Fruit fly (Drosophila melanogaster) whole organism, embryonic: ENCODE data around the gene CG8560.

Source experiments
- Atf6 ChIP-seq: fragments of 200-800 bp; sonication (Bioruptor generic); IDR thresholded peaks from 2 replicates; pipeline ENCODE4 v1.3.6; 2022; ENCODE audit warnings: missing biosample characterization, missing genetic modification characterization
- CG1024 ChIP-seq: fragments of 200-800 bp; sonication (Bioruptor generic); IDR thresholded peaks from 2 replicates; pipeline ENCODE4 v1.3.6; 2022; ENCODE audit warnings: missing biosample characterization, missing genetic modification characterization
- CG10267 ChIP-seq: fragments of 200-800 bp; sonication (Bioruptor generic); optimal IDR thresholded peaks from 2 replicates; lab custom pipeline; 2018; ENCODE audit warnings: missing biosample characterization, mild to moderate bottlenecking, missing genetic modification characterization, moderate library complexity
- CG11504 ChIP-seq: fragments of 200-800 bp; sonication (Bioruptor generic); optimal IDR thresholded peaks from 3 replicates; lab custom pipeline; 2019; ENCODE audit warnings: missing biosample characterization, mild to moderate bottlenecking, missing genetic modification characterization, moderate library complexity
- CG11723 ChIP-seq: fragments of 200-800 bp; sonication (Bioruptor generic); optimal IDR thresholded peaks from 2 replicates; lab custom pipeline; 2017; ENCODE audit warnings: missing biosample characterization, mild to moderate bottlenecking, missing genetic modification characterization
- CG12769 ChIP-seq: fragments of 200-800 bp; sonication (Bioruptor generic); optimal IDR thresholded peaks from 2 replicates; lab custom pipeline; 2019; ENCODE audit warnings: missing biosample characterization, mild to moderate bottlenecking, missing genetic modification characterization, moderate library complexity
- CG13894 ChIP-seq: fragments of 200-800 bp; sonication (Bioruptor generic); optimal IDR thresholded peaks from 3 replicates; lab custom pipeline; 2018; ENCODE audit warnings: missing biosample characterization, mild to moderate bottlenecking, missing genetic modification characterization, moderate library complexity
- CG14441 ChIP-seq: fragments of 200-800 bp; sonication (Bioruptor generic); IDR thresholded peaks from 2 replicates; pipeline ENCODE4 v1.3.6; 2022; ENCODE audit warnings: missing biosample characterization, missing genetic modification characterization
- CG15479 ChIP-seq: fragments of 200-800 bp; sonication (Bioruptor generic); optimal IDR thresholded peaks from 3 replicates; lab custom pipeline; 2019; ENCODE audit warnings: missing biosample characterization, mild to moderate bottlenecking, missing genetic modification characterization, moderate library complexity
- CG1603 ChIP-seq: fragments of 200-800 bp; sonication (Bioruptor generic); optimal IDR thresholded peaks from 2 replicates; lab custom pipeline; 2019; ENCODE audit warnings: missing biosample characterization, mild to moderate bottlenecking, missing genetic modification characterization, moderate library complexity
- CG17328 ChIP-seq: fragments of 200-800 bp; sonication (Bioruptor generic); IDR thresholded peaks from 2 replicates; pipeline ENCODE4 v1.3.6; 2022; ENCODE audit warnings: missing biosample characterization, missing genetic modification characterization
- CG2199 ChIP-seq: fragments of 200-800 bp; sonication (Bioruptor generic); IDR thresholded peaks from 3 replicates; pipeline ENCODE4 v1.3.6; 2022; ENCODE audit warnings: missing biosample characterization, missing genetic modification characterization
- CG2678 ChIP-seq: fragments of 200-800 bp; sonication (Bioruptor generic); optimal IDR thresholded peaks from 3 replicates; lab custom pipeline; 2019; ENCODE audit warnings: missing biosample characterization, mild to moderate bottlenecking, missing genetic modification characterization, moderate library complexity
- CG3281 ChIP-seq: fragments of 200-800 bp; sonication (Bioruptor generic); optimal IDR thresholded peaks from 3 replicates; lab custom pipeline; 2017; ENCODE audit warnings: missing biosample characterization, mild to moderate bottlenecking, missing genetic modification characterization
- CG34224 ChIP-seq: fragments of 200-800 bp; sonication (Bioruptor generic); IDR thresholded peaks from 3 replicates; pipeline ENCODE4 v1.3.6; 2022; ENCODE audit warnings: missing biosample characterization, missing genetic modification characterization; ENCODE audit not compliant: partially characterized antibody
- CG6654 ChIP-seq: fragments of 200-800 bp; sonication (Bioruptor generic); optimal IDR thresholded peaks from 2 replicates; lab custom pipeline; 2017; ENCODE audit warnings: missing biosample characterization, mild to moderate bottlenecking, missing genetic modification characterization
- CG6689 ChIP-seq: fragments of 200-800 bp; sonication (Bioruptor generic); IDR thresholded peaks from 2 replicates; pipeline ENCODE4 v1.3.6; 2022; ENCODE audit warnings: missing biosample characterization, missing genetic modification characterization
- CG8281 ChIP-seq: fragments of 200-800 bp; sonication (Bioruptor generic); optimal IDR thresholded peaks from 2 replicates; lab custom pipeline; 2018; ENCODE audit warnings: missing biosample characterization, mild to moderate bottlenecking, missing genetic modification characterization, moderate library complexity
- CG9932 ChIP-seq: fragments of 200-800 bp; sonication (Bioruptor generic); IDR thresholded peaks from 2 replicates; pipeline ENCODE4 v1.3.6; 2022; ENCODE audit warnings: missing biosample characterization, missing genetic modification characterization
- D19A ChIP-seq: fragments of 200-800 bp; optimal IDR thresholded peaks from 3 replicates; lab custom pipeline; 2019; ENCODE audit warnings: missing biosample characterization, mild to moderate bottlenecking, missing genetic modification characterization, moderate library complexity
- Dip3 ChIP-seq: fragments of 200-800 bp; sonication (Bioruptor generic); optimal IDR thresholded peaks from 3 replicates; lab custom pipeline; 2016; ENCODE audit warnings: missing biosample characterization, missing genetic modification characterization
- Gug ChIP-seq: fragments of 200-800 bp; sonication (Bioruptor generic); IDR thresholded peaks from 4 replicates; pipeline ENCODE4 v1.3.6; 2022; ENCODE audit warnings: missing biosample characterization, missing genetic modification characterization
- Meics ChIP-seq: fragments of 200-800 bp; sonication (Bioruptor generic); optimal IDR thresholded peaks from 2 replicates; lab custom pipeline; 2017; ENCODE audit warnings: missing biosample characterization, mild to moderate bottlenecking, missing genetic modification characterization
- Oli ChIP-seq: fragments of 200-800 bp; sonication (Bioruptor generic); optimal IDR thresholded peaks from 2 replicates; lab custom pipeline; 2018; ENCODE audit warnings: missing biosample characterization, mild to moderate bottlenecking, missing genetic modification characterization, moderate library complexity
- Opbp ChIP-seq: fragments of 200-800 bp; sonication (Bioruptor generic); IDR thresholded peaks from 3 replicates; pipeline ENCODE4 v1.3.6; 2022; ENCODE audit warnings: missing biosample characterization, missing genetic modification characterization; ENCODE audit not compliant: partially characterized antibody
- Optix ChIP-seq: fragments of 200-800 bp; sonication (Bioruptor generic); IDR thresholded peaks from 3 replicates; pipeline ENCODE4 v1.3.6; 2022; ENCODE audit warnings: missing biosample characterization, missing genetic modification characterization
- Ptx1 ChIP-seq: fragments of 200-800 bp; sonication (Bioruptor generic); IDR thresholded peaks from 2 replicates; pipeline ENCODE4 v1.3.6; 2022; ENCODE audit warnings: missing biosample characterization, missing genetic modification characterization
- Ravus ChIP-seq: fragments of 200-800 bp; sonication (Bioruptor generic); IDR thresholded peaks from 2 replicates; pipeline ENCODE4 v1.3.6; 2022; ENCODE audit warnings: missing biosample characterization, missing genetic modification characterization
- Scr ChIP-seq: fragments of 200-800 bp; sonication (Bioruptor generic); IDR thresholded peaks from 2 replicates; pipeline ENCODE4 v1.3.6; 2022; ENCODE audit warnings: missing biosample characterization, missing genetic modification characterization; ENCODE audit not compliant: partially characterized antibody
- Sox102F ChIP-seq: fragments of 200-800 bp; sonication (Bioruptor generic); optimal IDR thresholded peaks from 2 replicates; lab custom pipeline; 2018; ENCODE audit warnings: missing biosample characterization, mild to moderate bottlenecking, missing genetic modification characterization, moderate library complexity
- Vsx1 ChIP-seq: fragments of 200-800 bp; sonication (Bioruptor generic); optimal IDR thresholded peaks from 2 replicates; lab custom pipeline; 2017; ENCODE audit warnings: missing biosample characterization, mild to moderate bottlenecking, missing genetic modification characterization, missing genetic modification reagents
- abd-A ChIP-seq: fragments of 200-800 bp; sonication (Bioruptor generic); optimal IDR thresholded peaks from 3 replicates; lab custom pipeline; 2019; ENCODE audit warnings: missing biosample characterization, mild to moderate bottlenecking, missing genetic modification characterization, moderate library complexity
- bowl ChIP-seq: fragments of 200-800 bp; sonication (Bioruptor generic); IDR thresholded peaks from 2 replicates; pipeline ENCODE4 v1.3.6; 2022; ENCODE audit warnings: missing biosample characterization, missing genetic modification characterization
- crc ChIP-seq: fragments of 200-800 bp; sonication (Bioruptor generic); optimal IDR thresholded peaks from 2 replicates; lab custom pipeline; 2016; ENCODE audit warnings: missing biosample characterization, missing genetic modification characterization
- crol ChIP-seq: fragments of 200-800 bp; sonication (Bioruptor generic); IDR thresholded peaks from 2 replicates; pipeline ENCODE4 v1.3.6; 2022; ENCODE audit warnings: missing biosample characterization, missing genetic modification characterization
- dpn ChIP-seq, 2 experiments: fragments of 200-800 bp; sonication (Bioruptor generic); optimal IDR thresholded peaks; 3 replicates each; lab custom pipeline; 2016; ENCODE audit warnings: missing biosample characterization in 2 of 2, missing genetic modification characterization in 2 of 2
- esg ChIP-seq: fragments of 200-800 bp; sonication (Bioruptor generic); conservative IDR thresholded peaks from 2 replicates; pipeline ENCODE4 v1.3.6; 2022; ENCODE audit warnings: missing biosample characterization, missing genetic modification characterization
- fd96Cb ChIP-seq: fragments of 200-800 bp; sonication (Bioruptor generic); optimal IDR thresholded peaks from 2 replicates; lab custom pipeline; 2018; ENCODE audit warnings: missing biosample characterization, mild to moderate bottlenecking, missing genetic modification characterization, moderate library complexity
- grau ChIP-seq: fragments of 200-800 bp; optimal IDR thresholded peaks from 3 replicates; lab custom pipeline; 2019; ENCODE audit warnings: missing biosample characterization, mild to moderate bottlenecking, missing genetic modification characterization, moderate library complexity
- inv ChIP-seq: fragments of 200-800 bp; sonication (Bioruptor generic); IDR thresholded peaks from 2 replicates; pipeline ENCODE4 v1.3.6; 2022; ENCODE audit warnings: missing biosample characterization, missing genetic modification characterization; ENCODE audit not compliant: partially characterized antibody
- nerfin-1 ChIP-seq: fragments of 200-800 bp; sonication (Bioruptor generic); optimal IDR thresholded peaks from 3 replicates; lab custom pipeline; 2019; ENCODE audit warnings: missing biosample characterization, mild to moderate bottlenecking, missing genetic modification characterization, moderate library complexity
- nmo ChIP-seq: fragments of 200-800 bp; sonication (Bioruptor generic); optimal IDR thresholded peaks from 2 replicates; lab custom pipeline; 2018; ENCODE audit warnings: missing biosample characterization, mild to moderate bottlenecking, missing genetic modification characterization, moderate library complexity
- rib ChIP-seq: fragments of 200-800 bp; sonication (Bioruptor generic); IDR thresholded peaks from 2 replicates; pipeline ENCODE4 v1.3.6; 2022; ENCODE audit warnings: missing biosample characterization, missing genetic modification characterization
- ro ChIP-seq: fragments of 200-800 bp; sonication (Bioruptor generic); IDR thresholded peaks from 2 replicates; pipeline ENCODE4 v1.3.6; 2022; ENCODE audit warnings: missing biosample characterization, missing genetic modification characterization
- schlank ChIP-seq: fragments of 200-800 bp; sonication (Bioruptor generic); optimal IDR thresholded peaks from 2 replicates; lab custom pipeline; 2018; ENCODE audit warnings: missing biosample characterization, mild to moderate bottlenecking, missing genetic modification characterization
- slbo ChIP-seq: fragments of 200-800 bp; sonication (Bioruptor generic); IDR thresholded peaks from 2 replicates; pipeline ENCODE4 v1.3.6; 2022; ENCODE audit warnings: missing biosample characterization, missing genetic modification characterization
- tx ChIP-seq: fragments of 200-800 bp; sonication (Bioruptor generic); optimal IDR thresholded peaks from 2 replicates; lab custom pipeline; 2016; ENCODE audit warnings: missing biosample characterization, missing genetic modification characterization
- vfl ChIP-seq: fragments of 200-800 bp; sonication (Bioruptor generic); optimal IDR thresholded peaks from 2 replicates; lab custom pipeline; 2016; ENCODE audit warnings: missing biosample characterization, missing genetic modification characterization
- zen2 ChIP-seq: fragments of 200-800 bp; sonication (Bioruptor generic); IDR thresholded peaks from 3 replicates; pipeline ENCODE4 v1.3.6; 2022; ENCODE audit warnings: missing biosample characterization, missing genetic modification characterization; ENCODE audit not compliant: partially characterized antibody

CG8560 gene

DNA sequence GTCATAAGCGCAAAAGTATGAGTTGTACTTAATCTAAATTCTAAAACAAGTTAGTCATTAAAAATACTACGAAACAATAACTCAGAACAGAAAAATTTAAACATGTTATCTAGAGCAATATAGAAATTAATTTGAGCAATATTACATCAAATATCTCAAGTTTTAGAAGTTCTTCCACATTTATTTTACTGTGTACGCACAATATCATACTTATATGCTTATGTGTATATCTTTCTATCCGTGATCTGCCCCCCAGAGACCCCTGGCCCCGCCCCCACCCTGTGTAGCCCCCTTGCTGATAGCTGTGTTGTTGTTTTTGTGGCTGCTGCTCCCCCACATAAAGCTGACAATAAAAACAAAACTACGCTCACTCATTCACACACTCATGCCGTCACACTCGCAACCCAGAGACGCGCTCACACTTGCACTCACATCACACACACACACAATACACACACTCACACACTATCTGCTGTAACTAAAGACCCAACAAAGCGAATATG, 29.4 kb upstream of the CG8560 start (continued):
- peak; percentile 96 for TF ChIP-seq crol (GFP tag; lab: Robert Waterston, UW)
- TF ChIP-seq abd-A (tag; lab: Kevin White, UChicago), result peak; percentile 19
- TF ChIP-seq Ptx1 (GFP tag; lab: Robert Waterston, UW), result 0 out of 2 replicates have a peak, but pooled peaks have one; percentile 37
- no peak for TF ChIP-seq CG15479 (GFP tag; lab: Kevin White, UChicago)
- peak; percentile 15 for TF ChIP-seq nmo
- TF ChIP-seq fd96Cb (tag; lab: Kevin White, UChicago), result peak; percentile 2
- no peak for TF ChIP-seq ro (GFP tag; lab: Robert Waterston, UW)
- peak; percentile 20; the same call in 1 of the 2 replicates for TF ChIP-seq CG17328 (GFP tag; lab: Robert Waterston, UW)
- no peak for TF ChIP-seq CG6654
- TF ChIP-seq Scr, result no peak
- no peak for TF ChIP-seq zen2
- TF ChIP-seq CG14441 (GFP tag; lab: Robert Waterston, UW), result peak; percentile 12; the same call in 1 of the 2 replicates
- TF ChIP-seq inv (GFP tag; lab: Robert Waterston, UW), result no peak
- TF ChIP-seq CG1603, result peak; percentile 30
- TF ChIP-seq crc, result no peak
- TF ChIP-seq Vsx1 (GFP tag; lab: Kevin White, UChicago), result no peak
- peak; percentile 36; the same call in 1 of the 2 replicates for TF ChIP-seq esg
- TF ChIP-seq Optix, result no peak
- no peak for TF ChIP-seq dpn (GFP tag; optimal IDR thresholded peaks at IDR 0.05; lab: Kevin White, UChicago)
- no peak for TF ChIP-seq vfl (GFP tag; lab: Kevin White, UChicago)
- TF ChIP-seq Gug (GFP tag; lab: Robert Waterston, UW), result 0 out of 4 replicates have a peak, but pooled peaks have one; percentile 6
- peak; percentile 42 for TF ChIP-seq grau
- TF ChIP-seq CG13894, result peak; percentile 28
- no peak for TF ChIP-seq schlank (tag; lab: Kevin White, UChicago)
- 0 out of 3 replicates have a peak, but pooled peaks have one; percentile 15 for TF ChIP-seq CG34224 (GFP tag; lab: Robert Waterston, UW)
- peak; percentile 35 for TF ChIP-seq Sox102F
- peak; percentile 35; the same call in 1 of the 2 replicates for TF ChIP-seq slbo (GFP tag; lab: Robert Waterston, UW)
- TF ChIP-seq rib, result peak; percentile 76
- peak; percentile 74 for TF ChIP-seq CG8281 (tag; lab: Kevin White, UChicago)
- no peak for TF ChIP-seq nerfin-1 (tag; lab: Kevin White, UChicago)
- TF ChIP-seq tx (GFP tag; lab: Kevin White, UChicago), result no peak
- TF ChIP-seq D19A (tag; lab: Kevin White, UChicago), result peak; percentile 27
- peak; percentile 1 for TF ChIP-seq Oli (tag; lab: Kevin White, UChicago)
- peak; percentile 12 for TF ChIP-seq Meics (GFP tag; lab: Kevin White, UChicago)
- no peak for TF ChIP-seq Opbp
- TF ChIP-seq Atf6 (GFP tag; lab: Robert Waterston, UW), result peak; percentile 48; the same call in 1 of the 2 replicates
- TF ChIP-seq CG9932 (GFP tag; lab: Robert Waterston, UW), result 0 out of 2 replicates have a peak, but pooled peaks have one; percentile 12
- no peak for TF ChIP-seq Ravus (GFP tag; lab: Robert Waterston, UW)
- TF ChIP-seq bowl (GFP tag; lab: Robert Waterston, UW), result no peak
- peak; percentile 71 for TF ChIP-seq CG12769 (tag; lab: Kevin White, UChicago)
- peak; percentile 48 for TF ChIP-seq CG2678 (tag; lab: Kevin White, UChicago)
- peak; percentile 57; the same call in 1 of the 3 replicates for TF ChIP-seq CG2199 (GFP tag; lab: Robert Waterston, UW)
- 0 out of 2 replicates have a peak, but pooled peaks have one; percentile 3 for TF ChIP-seq CG1024
- 0 out of 2 replicates have a peak, but pooled peaks have one; percentile 28 for TF ChIP-seq CG6689 (GFP tag; lab: Robert Waterston, UW)
- TF ChIP-seq CG10267, result peak; percentile 2
- no peak for TF ChIP-seq Dip3 (GFP tag; lab: Kevin White, UChicago)
- TF ChIP-seq CG11723 (GFP tag; lab: Kevin White, UChicago), result no peak
- TF ChIP-seq CG3281 (GFP tag; lab: Kevin White, UChicago), result peak; percentile 34
- peak; percentile 40 for TF ChIP-seq CG11504 (tag; lab: Kevin White, UChicago)
